Worm (Caenorhabditis elegans) whole organism, late embryonic: Measurements from ENCODE around the gene cyk-1.

Experiments used
- C08G9.2 ChIP-seq: sonication (generic microtip); optimal IDR thresholded peaks from 2 replicates; lab custom pipeline; 2016; ENCODE audit warnings: mild to moderate bottlenecking, missing genetic modification characterization, moderate library complexity, missing compliant biosample characterization
- K02D7.2 ChIP-seq: sonication (generic microtip); optimal IDR thresholded peaks from 2 replicates; lab custom pipeline; 2017; ENCODE audit warnings: mild to moderate bottlenecking, missing genetic modification characterization, missing compliant biosample characterization
- K09A11.1 ChIP-seq: sonication (generic microtip); optimal IDR thresholded peaks from 2 replicates; lab custom pipeline; 2017; ENCODE audit warnings: antibody characterized with exemption, mild to moderate bottlenecking, missing genetic modification characterization, missing compliant biosample characterization; ENCODE audit not compliant: insufficient read depth
- Y22D7AL.16 ChIP-seq: sonication (generic microtip); optimal IDR thresholded peaks from 2 replicates; lab custom pipeline; 2016; ENCODE audit warnings: missing genetic modification characterization, missing compliant biosample characterization
- ahr-1 ChIP-seq: sonication (generic microtip); optimal IDR thresholded peaks from 2 replicates; lab custom pipeline; 2016; ENCODE audit warnings: missing genetic modification characterization, missing compliant biosample characterization
- ceh-14 ChIP-seq: sonication (generic microtip); optimal IDR thresholded peaks from 2 replicates; lab custom pipeline; 2016; ENCODE audit warnings: missing genotype, missing genetic modification characterization, missing compliant biosample characterization
- ceh-18 ChIP-seq: sonication (generic microtip); optimal IDR thresholded peaks from 2 replicates; lab custom pipeline; 2016; ENCODE audit warnings: missing genetic modification characterization, missing compliant biosample characterization
- ceh-22 ChIP-seq: sonication (generic microtip); optimal IDR thresholded peaks from 2 replicates; lab custom pipeline; 2017; ENCODE audit warnings: missing biosample characterization, missing genetic modification characterization
- ceh-30 ChIP-seq: fragments of 150-350 bp; optimal IDR thresholded peaks from 2 replicates; lab custom pipeline; 2014; ENCODE audit warnings: missing biosample characterization, missing genetic modification characterization
- ceh-31 ChIP-seq: sonication (generic microtip); optimal IDR thresholded peaks from 2 replicates; lab custom pipeline; 2016; ENCODE audit warnings: missing genetic modification characterization, missing compliant biosample characterization
- ceh-34 ChIP-seq: sonication (generic microtip); optimal IDR thresholded peaks from 2 replicates; lab custom pipeline; 2016; ENCODE audit warnings: mild to moderate bottlenecking, missing genetic modification characterization, missing compliant biosample characterization
- ceh-45 ChIP-seq: fragments of 200-800 bp; sonication (Bioruptor generic); IDR thresholded peaks from 2 replicates; pipeline ENCODE4 v1.3.6; 2022; ENCODE audit warnings: missing genetic modification reagents, missing genetic modification characterization, missing compliant biosample characterization
- ceh-48 ChIP-seq: sonication (generic microtip); optimal IDR thresholded peaks from 2 replicates; lab custom pipeline; 2016; ENCODE audit warnings: missing genetic modification characterization, inconsistent platforms, missing compliant biosample characterization
- ceh-6 ChIP-seq: fragments of 200-800 bp; sonication (Bioruptor generic); optimal IDR thresholded peaks from 2 replicates; lab custom pipeline; 2018; ENCODE audit warnings: mild to moderate bottlenecking, missing genetic modification characterization, missing compliant biosample characterization
- ceh-9 ChIP-seq: sonication (generic microtip); optimal IDR thresholded peaks from 2 replicates; lab custom pipeline; 2016; ENCODE audit warnings: mild to moderate bottlenecking, missing genetic modification characterization, inconsistent platforms, missing compliant biosample characterization
- dve-1 ChIP-seq: sonication (generic microtip); optimal IDR thresholded peaks from 2 replicates; lab custom pipeline; 2017; ENCODE audit warnings: antibody characterized with exemption, mild to moderate bottlenecking, missing genetic modification characterization, missing compliant biosample characterization
- elt-4 ChIP-seq: sonication (generic microtip); optimal IDR thresholded peaks from 2 replicates; lab custom pipeline; 2016; ENCODE audit warnings: missing genetic modification characterization, missing compliant biosample characterization
- ets-4 ChIP-seq: sonication (generic microtip); optimal IDR thresholded peaks from 2 replicates; lab custom pipeline; 2016; ENCODE audit warnings: missing genetic modification characterization, missing compliant biosample characterization
- eyg-1 ChIP-seq: sonication (generic microtip); optimal IDR thresholded peaks from 2 replicates; lab custom pipeline; 2016; ENCODE audit warnings: missing genotype, missing genetic modification characterization, missing compliant biosample characterization
- fkh-6 ChIP-seq: sonication (generic microtip); optimal IDR thresholded peaks from 2 replicates; lab custom pipeline; 2016; ENCODE audit warnings: missing genetic modification characterization, missing compliant biosample characterization
- hlh-6 ChIP-seq: sonication (generic microtip); optimal IDR thresholded peaks from 2 replicates; lab custom pipeline; 2016; ENCODE audit warnings: missing genotype, missing genetic modification characterization, missing compliant biosample characterization
- hlh-8 ChIP-seq: sonication (generic microtip); optimal IDR thresholded peaks from 2 replicates; lab custom pipeline; 2016; ENCODE audit warnings: missing genotype, missing genetic modification characterization, missing compliant biosample characterization
- lim-6 ChIP-seq: sonication (generic microtip); optimal IDR thresholded peaks from 2 replicates; lab custom pipeline; 2016; ENCODE audit warnings: missing genetic modification characterization, missing compliant biosample characterization
- lin-11 ChIP-seq: fragments of 200-800 bp; sonication (Bioruptor generic); optimal IDR thresholded peaks from 2 replicates; lab custom pipeline; 2018; ENCODE audit warnings: mild to moderate bottlenecking, missing genetic modification characterization, missing compliant biosample characterization
- mec-3 ChIP-seq: sonication (generic microtip); optimal IDR thresholded peaks from 2 replicates; lab custom pipeline; 2016; ENCODE audit warnings: borderline replicate concordance, missing genetic modification characterization, missing compliant biosample characterization
- nhr-11 ChIP-seq: fragments of 150-350 bp; optimal IDR thresholded peaks from 2 replicates; lab custom pipeline; 2014; ENCODE audit warnings: missing biosample characterization, missing genetic modification characterization
- npax-4 ChIP-seq: sonication (generic microtip); optimal IDR thresholded peaks from 2 replicates; lab custom pipeline; 2016; ENCODE audit warnings: missing genetic modification characterization, missing compliant biosample characterization
- odd-2 ChIP-seq: sonication (generic microtip); optimal IDR thresholded peaks from 2 replicates; lab custom pipeline; 2017; ENCODE audit warnings: antibody characterized with exemption, mild to moderate bottlenecking, missing genetic modification characterization, missing compliant biosample characterization
- pag-3 ChIP-seq: sonication (generic microtip); optimal IDR thresholded peaks from 2 replicates; lab custom pipeline; 2016; ENCODE audit warnings: missing compliant biosample characterization, missing genetic modification characterization, borderline replicate concordance
- pat-9 ChIP-seq: fragments of 200-800 bp; sonication (Bioruptor generic); optimal IDR thresholded peaks from 2 replicates; lab custom pipeline; 2018; ENCODE audit warnings: mild to moderate bottlenecking, missing genetic modification characterization, moderate library complexity, missing compliant biosample characterization
- pha-4 ChIP-seq: fragments of 150-350 bp; optimal IDR thresholded peaks from 2 replicates; lab custom pipeline; 2018; ENCODE audit warnings: missing biosample characterization, missing genetic modification reagents, missing genetic modification characterization
- tbx-2 ChIP-seq: sonication (generic microtip); optimal IDR thresholded peaks from 2 replicates; lab custom pipeline; 2016; ENCODE audit warnings: missing genetic modification characterization, missing compliant biosample characterization
- ttx-3 ChIP-seq: sonication (generic microtip); optimal IDR thresholded peaks from 2 replicates; lab custom pipeline; 2016; ENCODE audit warnings: missing genetic modification reagents, missing genetic modification characterization, missing compliant biosample characterization
- unc-3 ChIP-seq, 2 experiments: fragments of 200-800 bp in 1 of 2; sonication (Bioruptor generic) in 1 of 2; sonication (generic microtip) in 1 of 2; conservative IDR thresholded peaks in 1 of 2; optimal IDR thresholded peaks in 1 of 2; 2 replicates each; pipeline versions ENCODE4 v1.3.6 to Lab custom; 2016 to 2022; ENCODE audit warnings: missing compliant biosample characterization in 2 of 2, missing genetic modification characterization in 2 of 2, missing genetic modification reagents in 1 of 2
- unc-55 ChIP-seq: sonication (generic microtip); optimal IDR thresholded peaks from 2 replicates; lab custom pipeline; 2017; ENCODE audit warnings: missing biosample characterization, missing genetic modification reagents, missing genetic modification characterization
- zip-5 ChIP-seq: sonication (generic microtip); optimal IDR thresholded peaks from 2 replicates; lab custom pipeline; 2016; ENCODE audit warnings: missing genetic modification characterization, missing compliant biosample characterization

The cyk-1 gene

ce11 chrIII:7067385-7067896 is 38.4 kb upstream of the cyk-1 start, which contains the start of gene ger-1:
Gene ger-1 (minus strand): TSS chrIII:7067477.
- TF ChIP-seq tbx-2 (tag; lab: Kevin White, UChicago) (no peak), ceh-22 (tag; lab: Kevin White, UChicago) (no peak), nhr-11 (tag; lab: Kevin White, UChicago) (no peak), lim-6 (tag; lab: Kevin White, UChicago) (no peak), unc-55 (no peak), ceh-31 (no peak), fkh-6 (tag; lab: Kevin White, UChicago) (no peak)

ce11 chrIII:7064185-7064584 is 35.2 kb upstream of the cyk-1 start, which contains the start of gene R01H2.4:
Gene R01H2.4 (minus strand): TSS chrIII:7064285.
- TF ChIP-seq zip-5 (tag; lab: Kevin White, UChicago) (no peak), odd-2 (no peak), ceh-45 (GFP tag; lab: Robert Waterston, UW) (no peak), C08G9.2 (tag; lab: Kevin White, UChicago) (no peak), ceh-18 (tag; lab: Kevin White, UChicago) (no peak), pag-3 (tag; lab: Kevin White, UChicago) (no peak), dve-1 (tag; lab: Kevin White, UChicago) (no peak), unc-55 (no peak), mec-3 (tag; lab: Kevin White, UChicago) (no peak), K02D7.2 (tag; lab: Kevin White, UChicago) (no peak), ahr-1 (no peak), hlh-8 (tag; lab: Kevin White, UChicago) (no peak), pha-4 (tag; lab: Kevin White, UChicago) (no peak)
- TF ChIP-seq, all 69 proteins: peak for 0

- TF ChIP-seq ttx-3 (tag; lab: Kevin White, UChicago) (no peak), K09A11.1 (tag; lab: Kevin White, UChicago) (no peak), npax-4 (tag; lab: Kevin White, UChicago) (no peak), ceh-30 (no peak), ets-4 (tag; lab: Kevin White, UChicago) (no peak), Y22D7AL.16 (tag; lab: Kevin White, UChicago) (no peak), ceh-9 (tag; lab: Kevin White, UChicago) (no peak), mec-3 (tag; lab: Kevin White, UChicago) (no peak), ceh-34 (tag; lab: Kevin White, UChicago) (no peak), ahr-1 (no peak), ceh-31 (no peak), hlh-6 (tag; lab: Kevin White, UChicago) (no peak), ceh-48 (tag; lab: Kevin White, UChicago) (no peak), unc-3 (GFP tag; conservative IDR thresholded peaks at IDR 0.05; lab: Robert Waterston, UW) (no peak), unc-3 (tag; optimal IDR thresholded peaks at IDR 0.05; lab: Kevin White, UChicago) (no peak), elt-4 (tag; lab: Kevin White, UChicago) (no peak)
Observed at ce11 chrIII:7063061-7063460, 34.1 kb upstream of the cyk-1 start.

- no peak for TF ChIP-seq eyg-1
- TF ChIP-seq pha-4 (tag; lab: Kevin White, UChicago) = no peak
- no peak for TF ChIP-seq ceh-6 (GFP tag; lab: Kevin White, UChicago)
- TF ChIP-seq npax-4 (tag; lab: Kevin White, UChicago) = no peak
- no peak for TF ChIP-seq ceh-45 (GFP tag; lab: Robert Waterston, UW)
- TF ChIP-seq pat-9 (tag; lab: Kevin White, UChicago) = no peak
- no peak for TF ChIP-seq K09A11.1 (tag; lab: Kevin White, UChicago)
- no peak for TF ChIP-seq elt-4 (tag; lab: Kevin White, UChicago)
- no peak for TF ChIP-seq lin-11 (tag; lab: Kevin White, UChicago)
- TF ChIP-seq ceh-22 (tag; lab: Kevin White, UChicago) = no peak
- no peak for TF ChIP-seq ceh-14 (tag; lab: Kevin White, UChicago)
- no peak for TF ChIP-seq nhr-11 (tag; lab: Kevin White, UChicago)
- TF ChIP-seq ets-4 (tag; lab: Kevin White, UChicago) = no peak
Observed at ce11 chrIII:7062580-7062979, 33.6 kb upstream of the cyk-1 start, which contains the start of gene R01H2.1. Gene R01H2.1 (plus strand): TSS chrIII:7062880.
